Fruit fly (Drosophila melanogaster) whole organism, embryonic: ENCODE measurements around the gene Ir87a.
A peak's percentile ranks its signal among the peaks of the same experiment; 100 is the strongest.

Experiments
- Abd-B ChIP-seq: fragments of 200-800 bp; sonication (Bioruptor generic); optimal IDR thresholded peaks from 2 replicates; lab custom pipeline; 2018; ENCODE audit warnings: missing biosample characterization, mild to moderate bottlenecking, missing genetic modification characterization, moderate library complexity
- BEAF-32 ChIP-seq: fragments of 200-800 bp; sonication (Bioruptor generic); optimal IDR thresholded peaks from 3 replicates; lab custom pipeline; 2017; ENCODE audit warnings: missing biosample characterization, missing genetic modification characterization, mild to moderate bottlenecking, moderate library complexity, missing genetic modification reagents
- CG10267 ChIP-seq: fragments of 200-800 bp; sonication (Bioruptor generic); optimal IDR thresholded peaks from 2 replicates; lab custom pipeline; 2018; ENCODE audit warnings: missing biosample characterization, mild to moderate bottlenecking, missing genetic modification characterization, moderate library complexity
- CG10565 ChIP-seq: fragments of 200-800 bp; sonication (Bioruptor generic); optimal IDR thresholded peaks from 3 replicates; lab custom pipeline; 2016; ENCODE audit warnings: missing biosample characterization, mild to moderate bottlenecking, missing genetic modification characterization
- CG11093 ChIP-seq: fragments of 200-800 bp; sonication (Bioruptor generic); IDR thresholded peaks from 3 replicates; pipeline ENCODE4 v1.3.6; 2022; ENCODE audit warnings: missing biosample characterization, missing genetic modification characterization
- CG11560 ChIP-seq: fragments of 200-800 bp; sonication (Bioruptor generic); IDR thresholded peaks from 3 replicates; pipeline ENCODE4 v1.3.6; 2022; ENCODE audit warnings: missing biosample characterization, missing genetic modification characterization
- CG1233 ChIP-seq: fragments of 200-800 bp; sonication (Bioruptor generic); optimal IDR thresholded peaks from 4 replicates; lab custom pipeline; 2018; ENCODE audit warnings: missing biosample characterization, mild to moderate bottlenecking, missing genetic modification characterization
- CG13287 ChIP-seq: fragments of 200-800 bp; sonication (Bioruptor generic); IDR thresholded peaks from 2 replicates; pipeline ENCODE4 v1.3.6; 2022; ENCODE audit warnings: missing biosample characterization, missing genetic modification characterization; ENCODE audit not compliant: partially characterized antibody
- CG13624 ChIP-seq: fragments of 200-800 bp; sonication (Bioruptor generic); optimal IDR thresholded peaks from 2 replicates; lab custom pipeline; 2016; ENCODE audit warnings: missing biosample characterization, missing genetic modification characterization
- CG17568 ChIP-seq: fragments of 200-800 bp; sonication (Bioruptor generic); optimal IDR thresholded peaks from 2 replicates; lab custom pipeline; 2018; ENCODE audit warnings: missing biosample characterization, mild to moderate bottlenecking, missing genetic modification characterization, moderate library complexity
- CG17829 ChIP-seq: fragments of 200-800 bp; optimal IDR thresholded peaks from 2 replicates; lab custom pipeline; 2019; ENCODE audit warnings: missing biosample characterization, mild to moderate bottlenecking, missing genetic modification characterization, moderate library complexity
- CG18619 ChIP-seq: fragments of 200-800 bp; sonication (Bioruptor generic); optimal IDR thresholded peaks from 3 replicates; lab custom pipeline; 2017; ENCODE audit warnings: missing biosample characterization, mild to moderate bottlenecking, missing genetic modification characterization
- CG2129 ChIP-seq: fragments of 200-800 bp; sonication (Bioruptor generic); IDR thresholded peaks from 2 replicates; pipeline ENCODE4 v1.3.6; 2022; ENCODE audit warnings: missing biosample characterization, missing genetic modification characterization; ENCODE audit not compliant: partially characterized antibody
- CG32532 ChIP-seq: fragments of 200-800 bp; sonication (Bioruptor generic); IDR thresholded peaks from 2 replicates; pipeline ENCODE4 v1.3.6; 2022; ENCODE audit warnings: missing biosample characterization, missing genetic modification characterization
- CG34224 ChIP-seq: fragments of 200-800 bp; sonication (Bioruptor generic); IDR thresholded peaks from 3 replicates; pipeline ENCODE4 v1.3.6; 2022; ENCODE audit warnings: missing biosample characterization, missing genetic modification characterization; ENCODE audit not compliant: partially characterized antibody
- CG4360 ChIP-seq: fragments of 200-800 bp; sonication (Bioruptor generic); IDR thresholded peaks from 2 replicates; pipeline ENCODE4 v1.3.6; 2022; ENCODE audit warnings: missing biosample characterization, missing genetic modification characterization
- CG6654 ChIP-seq: fragments of 200-800 bp; sonication (Bioruptor generic); optimal IDR thresholded peaks from 2 replicates; lab custom pipeline; 2017; ENCODE audit warnings: missing biosample characterization, mild to moderate bottlenecking, missing genetic modification characterization
- CG7745 ChIP-seq: fragments of 200-800 bp; sonication (Bioruptor generic); optimal IDR thresholded peaks from 2 replicates; lab custom pipeline; 2018; ENCODE audit warnings: missing biosample characterization, mild to moderate bottlenecking, missing genetic modification characterization, moderate library complexity
- CG7786 ChIP-seq: fragments of 200-800 bp; sonication (Bioruptor generic); optimal IDR thresholded peaks from 2 replicates; lab custom pipeline; 2016; ENCODE audit warnings: missing biosample characterization, missing genetic modification characterization
- CG8359 ChIP-seq: fragments of 200-800 bp; sonication (Bioruptor generic); optimal IDR thresholded peaks from 2 replicates; lab custom pipeline; 2017; ENCODE audit warnings: missing biosample characterization, mild to moderate bottlenecking, missing genetic modification characterization, borderline replicate concordance
- CG8478 ChIP-seq: fragments of >200 bp; optimal IDR thresholded peaks from 2 replicates; lab custom pipeline; 2018
- CG9817 ChIP-seq: fragments of 200-800 bp; sonication (Bioruptor generic); optimal IDR thresholded peaks from 2 replicates; lab custom pipeline; 2018; ENCODE audit warnings: missing biosample characterization, mild to moderate bottlenecking, missing genetic modification characterization, moderate library complexity
- Deaf1 ChIP-seq: fragments of 200-800 bp; optimal IDR thresholded peaks from 3 replicates; lab custom pipeline; 2019; ENCODE audit warnings: missing biosample characterization, mild to moderate bottlenecking, missing genetic modification characterization, moderate library complexity
- Eip74EF ChIP-seq, 2 experiments: fragments of 200-800 bp in 1 of 2; fragments of >200 bp in 1 of 2; sonication (Bioruptor generic) in 1 of 2; optimal IDR thresholded peaks; 2 replicates each; lab custom pipeline; 2017 to 2019; ENCODE audit warnings: missing biosample characterization in 2 of 2, missing genetic modification characterization in 2 of 2, mild to moderate bottlenecking in 1 of 2, moderate library complexity in 1 of 2
- Ets97D ChIP-seq: fragments of 200-800 bp; sonication (Bioruptor generic); optimal IDR thresholded peaks from 3 replicates; lab custom pipeline; 2016; ENCODE audit warnings: missing biosample characterization, missing genetic modification characterization
- Fer2 ChIP-seq: fragments of 200-800 bp; sonication (Bioruptor generic); optimal IDR thresholded peaks from 2 replicates; lab custom pipeline; 2018; ENCODE audit warnings: missing biosample characterization, mild to moderate bottlenecking, missing genetic modification characterization, moderate library complexity
- Fer3 ChIP-seq: fragments of 200-800 bp; sonication (Bioruptor generic); optimal IDR thresholded peaks from 2 replicates; lab custom pipeline; 2018; ENCODE audit warnings: missing biosample characterization, mild to moderate bottlenecking, missing genetic modification characterization, moderate library complexity
- HmgZ ChIP-seq: fragments of 200-800 bp; sonication (Bioruptor generic); optimal IDR thresholded peaks from 2 replicates; lab custom pipeline; 2018; ENCODE audit warnings: missing biosample characterization, mild to moderate bottlenecking, missing genetic modification characterization
- MESR4 ChIP-seq: fragments of 200-800 bp; sonication (Bioruptor generic); optimal IDR thresholded peaks from 2 replicates; lab custom pipeline; 2018; ENCODE audit warnings: missing biosample characterization, mild to moderate bottlenecking, missing genetic modification characterization, moderate library complexity
- Max ChIP-seq: fragments of 200-800 bp; sonication (Bioruptor generic); optimal IDR thresholded peaks from 2 replicates; lab custom pipeline; 2016; ENCODE audit warnings: missing biosample characterization, mild to moderate bottlenecking, missing genetic modification characterization
- Mes4 ChIP-seq: fragments of 200-800 bp; sonication (Bioruptor generic); optimal IDR thresholded peaks from 2 replicates; lab custom pipeline; 2016; ENCODE audit warnings: missing biosample characterization, missing genetic modification characterization
- NFAT ChIP-seq: fragments of 200-800 bp; sonication (Bioruptor generic); IDR thresholded peaks from 2 replicates; pipeline ENCODE4 v1.3.6; 2022; ENCODE audit warnings: missing biosample characterization, missing genetic modification characterization
- Sry-δ ChIP-seq: fragments of 200-800 bp; sonication (Bioruptor generic); optimal IDR thresholded peaks from 2 replicates; lab custom pipeline; 2016; ENCODE audit warnings: missing biosample characterization, missing genetic modification characterization
- ab ChIP-seq: fragments of 200-800 bp; sonication (Bioruptor generic); optimal IDR thresholded peaks from 2 replicates; lab custom pipeline; 2016; ENCODE audit warnings: missing biosample characterization, missing genetic modification characterization
- ato ChIP-seq: fragments of 200-800 bp; sonication (Bioruptor generic); IDR thresholded peaks from 2 replicates; pipeline ENCODE4 v1.3.6; 2022; ENCODE audit warnings: missing biosample characterization, missing genetic modification characterization; ENCODE audit not compliant: partially characterized antibody
- crc ChIP-seq: fragments of 200-800 bp; sonication (Bioruptor generic); optimal IDR thresholded peaks from 2 replicates; lab custom pipeline; 2016; ENCODE audit warnings: missing biosample characterization, missing genetic modification characterization
- croc ChIP-seq: fragments of 200-800 bp; sonication (Bioruptor generic); conservative IDR thresholded peaks from 3 replicates; pipeline ENCODE4 v1.3.6; 2022; ENCODE audit warnings: missing biosample characterization, missing genetic modification characterization
- ewg ChIP-seq: fragments of 200-800 bp; sonication (Bioruptor generic); optimal IDR thresholded peaks from 3 replicates; lab custom pipeline; 2017; ENCODE audit warnings: mild to moderate bottlenecking, missing biosample characterization, missing genetic modification reagents, missing genetic modification characterization
- kay ChIP-seq: fragments of 200-800 bp; sonication (Bioruptor generic); optimal IDR thresholded peaks from 2 replicates; lab custom pipeline; 2016; ENCODE audit warnings: missing biosample characterization, missing genetic modification characterization
- onecut ChIP-seq: fragments of 200-800 bp; sonication (Bioruptor generic); IDR thresholded peaks from 2 replicates; pipeline ENCODE4 v1.3.6; 2022; ENCODE audit warnings: missing biosample characterization, missing genetic modification characterization
- otp ChIP-seq: fragments of 200-800 bp; sonication (Bioruptor generic); IDR thresholded peaks from 3 replicates; pipeline ENCODE4, ENCODE4 v1.3.6; 2022; ENCODE audit warnings: missing biosample characterization, missing genetic modification characterization
- pb ChIP-seq: fragments of 200-800 bp; sonication (Bioruptor generic); optimal IDR thresholded peaks from 3 replicates; lab custom pipeline; 2016; ENCODE audit warnings: missing biosample characterization, missing genetic modification characterization
- pfk ChIP-seq: fragments of 200-800 bp; sonication (Bioruptor generic); optimal IDR thresholded peaks from 2 replicates; lab custom pipeline; 2018; ENCODE audit warnings: missing biosample characterization, mild to moderate bottlenecking, missing genetic modification characterization, moderate library complexity
- rib ChIP-seq: fragments of 200-800 bp; sonication (Bioruptor generic); IDR thresholded peaks from 2 replicates; pipeline ENCODE4 v1.3.6; 2022; ENCODE audit warnings: missing biosample characterization, missing genetic modification characterization
- ro ChIP-seq: fragments of 200-800 bp; sonication (Bioruptor generic); IDR thresholded peaks from 2 replicates; pipeline ENCODE4 v1.3.6; 2022; ENCODE audit warnings: missing biosample characterization, missing genetic modification characterization
- sens ChIP-seq: fragments of 200-800 bp; sonication (Bioruptor generic); peaks from one replicate; lab custom pipeline; 2016; ENCODE audit warnings: missing biosample characterization, missing genetic modification characterization
- sug ChIP-seq: fragments of 200-800 bp; optimal IDR thresholded peaks from 2 replicates; lab custom pipeline; 2019; ENCODE audit warnings: missing biosample characterization, mild to moderate bottlenecking, missing genetic modification characterization, moderate library complexity
- unc-4 ChIP-seq: fragments of 200-800 bp; sonication (Bioruptor generic); IDR thresholded peaks from 2 replicates; pipeline ENCODE4 v1.3.6; 2022; ENCODE audit warnings: missing biosample characterization, missing genetic modification characterization; ENCODE audit not compliant: partially characterized antibody
- zen2 ChIP-seq: fragments of 200-800 bp; sonication (Bioruptor generic); IDR thresholded peaks from 3 replicates; pipeline ENCODE4 v1.3.6; 2022; ENCODE audit warnings: missing biosample characterization, missing genetic modification characterization; ENCODE audit not compliant: partially characterized antibody

Ir87a gene

dm6 chr3R:13388160-13388870, 31.8 kb upstream of the Ir87a start, which contains the start of gene CG9799 (continued):
- peak; percentile 9; the same call in 1 of the 3 replicates for TF ChIP-seq zen2
- peak; percentile 93 for TF ChIP-seq Max
- TF ChIP-seq CG1233: no peak
- no peak for TF ChIP-seq CG6654 (GFP tag; lab: Kevin White, UChicago)
- 0 out of 3 replicates have a peak, but pooled peaks have one; percentile 44 for TF ChIP-seq CG11093 (GFP tag; lab: Robert Waterston, UW)
- TF ChIP-seq ewg (GFP tag; lab: Kevin White, UChicago): no peak
- TF ChIP-seq CG34224 (GFP tag; lab: Robert Waterston, UW): 0 out of 3 replicates have a peak, but pooled peaks have one; percentile 32
- no peak for TF ChIP-seq croc (GFP tag; lab: Robert Waterston, UW)
- TF ChIP-seq CG4360 (GFP tag; lab: Robert Waterston, UW): no peak
- TF ChIP-seq NFAT: no peak
- no peak for TF ChIP-seq CG8478
- TF ChIP-seq CG17829 (tag; lab: Kevin White, UChicago): no peak
- TF ChIP-seq Sry-δ (GFP tag; lab: Kevin White, UChicago): no peak
- no peak for TF ChIP-seq CG13624 (GFP tag; lab: Kevin White, UChicago)
- peak; percentile 22 for TF ChIP-seq CG10267 (tag; lab: Kevin White, UChicago)
- TF ChIP-seq CG10565 (GFP tag; lab: Kevin White, UChicago): no peak
- no peak for TF ChIP-seq Fer3 (tag; lab: Kevin White, UChicago)
- TF ChIP-seq onecut (GFP tag; lab: Robert Waterston, UW): peak; percentile 70
- peak; percentile 4 for TF ChIP-seq HmgZ (tag; lab: Kevin White, UChicago)
- TF ChIP-seq otp (GFP tag; lab: Robert Waterston, UW): no peak
- TF ChIP-seq ro (GFP tag; lab: Robert Waterston, UW): no peak
- no peak for TF ChIP-seq pb
- TF ChIP-seq pfk (GFP tag; lab: Kevin White, UChicago): no peak
- peak; percentile 36 for TF ChIP-seq sens
- TF ChIP-seq CG7745 (tag; lab: Kevin White, UChicago): no peak
- peak; percentile 71 for TF ChIP-seq MESR4
- no peak for TF ChIP-seq ato
- no peak for TF ChIP-seq CG11560
- TF ChIP-seq rib (GFP tag; lab: Robert Waterston, UW): no peak
- peak; percentile 44; the same call in 1 of the 2 replicates for TF ChIP-seq unc-4
- peak; percentile 41 for TF ChIP-seq Ets97D
- peak; percentile 56 for TF ChIP-seq CG32532 (GFP tag; lab: Robert Waterston, UW)
- TF ChIP-seq Abd-B (GFP tag; lab: Kevin White, UChicago): peak; percentile 51
- TF ChIP-seq Mes4 (GFP tag; lab: Kevin White, UChicago): no peak
- TF ChIP-seq BEAF-32 (GFP tag; lab: Kevin White, UChicago): peak; percentile 24
- TF ChIP-seq crc (GFP tag; lab: Kevin White, UChicago): no peak
- no peak for TF ChIP-seq CG17568 (GFP tag; lab: Kevin White, UChicago)
- no peak for TF ChIP-seq CG7786 (GFP tag; lab: Kevin White, UChicago)
- no peak for TF ChIP-seq CG8359 (GFP tag; lab: Kevin White, UChicago)
- TF ChIP-seq kay (GFP tag; lab: Kevin White, UChicago): no peak
- no peak for TF ChIP-seq CG2129 (GFP tag; lab: Robert Waterston, UW)
- no peak for TF ChIP-seq Fer2 (tag; lab: Kevin White, UChicago)
- TF ChIP-seq CG18619: no peak
- TF ChIP-seq Eip74EF (GFP tag; optimal IDR thresholded peaks at IDR 0.05; lab: Kevin White, UChicago): no peak
- TF ChIP-seq Deaf1 (tag; lab: Kevin White, UChicago): no peak
- no peak for TF ChIP-seq sug (tag; lab: Kevin White, UChicago)
- TF ChIP-seq CG13287 (GFP tag; lab: Robert Waterston, UW): peak; percentile 46; the same call in 1 of the 2 replicates
- TF ChIP-seq CG9817 (tag; lab: Kevin White, UChicago): no peak
- no peak for TF ChIP-seq ab
